Fruit fly (Drosophila melanogaster) S2 (cell line): Measurements from ENCODE around the gene ND-39.

ENCODE experiments used
- CG8478 ChIP-seq: fragments of >200 bp; optimal IDR thresholded peaks from 2 replicates; lab custom pipeline; 2018
- CTCF ChIP-seq, 2 experiments: fragments of >200 bp; optimal IDR thresholded peaks; 2 replicates each; lab custom pipeline; 2018

dm6 chr3L:20467433-20467832 lies 24.4 kb upstream of the ND-39 start:
- no peak for TF ChIP-seq CG8478 (lab: Kevin White, UChicago)
- TF ChIP-seq CTCF (optimal IDR thresholded peaks at IDR 0.05; lab: Kevin White, UChicago), result no peak
